Worm (Caenorhabditis elegans) whole organism, young adult: ENCODE results near the gene clec-156.

Experiments used
- B0261.1 ChIP-seq: sonication (generic microtip); optimal IDR thresholded peaks from 2 replicates; lab custom pipeline; 2016; ENCODE audit warnings: mild to moderate bottlenecking, missing genetic modification characterization, moderate library complexity, missing compliant biosample characterization
- F22D6.2 ChIP-seq: sonication (generic microtip); optimal IDR thresholded peaks from 2 replicates; lab custom pipeline; 2016; ENCODE audit warnings: mild to moderate bottlenecking, missing genetic modification characterization, missing compliant biosample characterization
- K11D2.4 ChIP-seq: fragments of 200-800 bp; sonication (Bioruptor generic); IDR thresholded peaks from 2 replicates; pipeline ENCODE4 v1.3.6; 2022; ENCODE audit warnings: missing genetic modification reagents, missing genetic modification characterization, missing compliant biosample characterization
- Y53F4B.3 ChIP-seq: fragments of 200-800 bp; sonication (Bioruptor generic); IDR thresholded peaks from 2 replicates; pipeline ENCODE4 v1.3.6; 2022; ENCODE audit warnings: missing genetic modification reagents, missing genetic modification characterization, missing compliant biosample characterization
- ama-1 ChIP-seq, 3 experiments: fragments of 150-350 bp in 1 of 3; sonication (generic microtip) in 2 of 3; optimal IDR thresholded peaks; 2 replicates each; lab custom pipeline; 2014 to 2018; ENCODE audit warnings: missing biosample characterization in 2 of 3, missing genetic modification characterization in 2 of 3, missing genetic modification reagents in 2 of 3
- aptf-2 ChIP-seq: fragments of 200-800 bp; sonication (Bioruptor generic); conservative IDR thresholded peaks from 2 replicates; pipeline ENCODE4 v1.3.6; 2022; ENCODE audit warnings: missing genetic modification reagents, missing genetic modification characterization, missing compliant biosample characterization
- ccch-3 ChIP-seq: fragments of 200-800 bp; sonication (Bioruptor generic); optimal IDR thresholded peaks from 2 replicates; lab custom pipeline; 2018; ENCODE audit warnings: mild to moderate bottlenecking, missing genetic modification characterization, missing compliant biosample characterization
- madf-6 ChIP-seq: fragments of 200-800 bp; sonication (Bioruptor generic); IDR thresholded peaks from 2 replicates; pipeline ENCODE4 v1.3.6; 2022; ENCODE audit warnings: missing genetic modification reagents, missing genetic modification characterization, missing compliant biosample characterization
- ztf-6 ChIP-seq: fragments of 200-800 bp; sonication (Bioruptor generic); IDR thresholded peaks from 2 replicates; pipeline ENCODE4 v1.3.6; 2022; ENCODE audit warnings: missing genetic modification reagents, missing genetic modification characterization, missing compliant biosample characterization

DNA sequence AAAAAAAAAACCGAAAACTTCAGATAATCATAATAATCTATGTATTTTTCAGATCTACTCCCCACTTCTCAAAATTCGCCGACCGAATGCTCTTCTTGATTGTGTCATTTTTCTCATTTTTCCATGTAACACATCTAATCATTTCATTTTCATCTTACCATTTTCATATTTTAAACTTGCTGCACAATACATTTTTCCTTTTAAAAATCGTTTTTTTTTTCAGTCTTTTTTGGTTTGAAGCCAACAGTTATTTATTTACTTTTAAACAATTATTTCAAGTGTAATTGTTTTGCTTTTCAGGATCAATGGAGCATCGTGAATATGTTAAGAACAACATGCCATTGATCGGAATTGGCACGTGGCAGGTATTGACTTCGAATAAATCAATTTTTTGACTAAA is 17.0 kb upstream of the clec-156 start, which contains the start of gene C35D10.6:
- TF ChIP-seq madf-6 (GFP tag; lab: Robert Waterston, UW) = no peak
- TF ChIP-seq F22D6.2 (tag; lab: Kevin White, UChicago) = no peak
- TF ChIP-seq ccch-3 (GFP tag; lab: Kevin White, UChicago) = no peak
- no peak for TF ChIP-seq Y53F4B.3 (GFP tag; lab: Robert Waterston, UW)
- TF ChIP-seq ztf-6 (GFP tag; lab: Robert Waterston, UW) = no peak
- no peak for TF ChIP-seq aptf-2
- no peak for TF ChIP-seq K11D2.4
- TF ChIP-seq B0261.1 (tag; lab: Kevin White, UChicago) = no peak
- no peak for TF ChIP-seq ama-1 (optimal IDR thresholded peaks at IDR 0.05; lab: Kevin White, UChicago)
- TF ChIP-seq ama-1 (GFP tag; optimal IDR thresholded peaks at IDR 0.05; lab: Kevin White, UChicago) = no peak
